Worm (Caenorhabditis elegans): ENCODE measurements around the gene Y37D8A.4.

- TF ChIP-seq hnd-1 (tag; optimal IDR thresholded peaks at IDR 0.05) (no peak), flt-1 (GFP tag; IDR thresholded peaks at IDR 0.05) (no peak), ama-1 (optimal IDR thresholded peaks at IDR 0.05) (no peak), tbx-11 (GFP tag; IDR thresholded peaks at IDR 0.05) (no peak), hmbx-1 (tag; optimal IDR thresholded peaks at IDR 0.05) (no peak), B0310.2 (tag; optimal IDR thresholded peaks at IDR 0.05) (no peak), tra-4 (tag; optimal IDR thresholded peaks at IDR 0.05) (no peak)
These were observed 7.1 kb downstream of the Y37D8A.4 start for ce11 chrIII:12831696-12832095.

Measured in whole organism, early embryonic.